Fruit fly (Drosophila melanogaster): ENCODE data around the gene CG4461.

CG4461 gene

dm6 chr3L:9381602-9382001, 6.4 kb downstream of the CG4461 start, which contains the start of gene Hsp23 (continued):
- TF ChIP-seq ey (GFP tag; optimal IDR thresholded peaks at IDR 0.05), result no peak
- no peak for TF ChIP-seq usp (GFP tag; optimal IDR thresholded peaks at IDR 0.05)
- TF ChIP-seq Hr78 (GFP tag; optimal IDR thresholded peaks at IDR 0.05), result no peak
- no peak for TF ChIP-seq Dfd (GFP tag; optimal IDR thresholded peaks at IDR 0.05)
- peak; percentile 60 for TF ChIP-seq br (GFP tag; optimal IDR thresholded peaks at IDR 0.05)
- no peak for TF ChIP-seq sv (GFP tag; optimal IDR thresholded peaks at IDR 0.05)
- no peak for TF ChIP-seq tai (GFP tag; optimal IDR thresholded peaks at IDR 0.05)
- TF ChIP-seq Rel (GFP tag; optimal IDR thresholded peaks at IDR 0.05), result no peak
- TF ChIP-seq Rel (tag; optimal IDR thresholded peaks at IDR 0.05), result peak; percentile 47

- TF ChIP-seq usp (GFP tag; optimal IDR thresholded peaks at IDR 0.05) (no peak), brk (GFP tag; optimal IDR thresholded peaks at IDR 0.05) (peak; percentile 98), CrebA (GFP tag; optimal IDR thresholded peaks at IDR 0.05; ENCODE audit: borderline replicate concordance) (no peak), Hr78 (GFP tag; optimal IDR thresholded peaks at IDR 0.05) (no peak), sage (GFP tag; optimal IDR thresholded peaks at IDR 0.05) (peak; percentile 99), Dfd (GFP tag; optimal IDR thresholded peaks at IDR 0.05) (no peak), GATAd (GFP tag; optimal IDR thresholded peaks at IDR 0.05) (peak; percentile 96), dmrt93B (GFP tag; optimal IDR thresholded peaks at IDR 0.05) (peak; percentile 100), Dif (GFP tag; optimal IDR thresholded peaks at IDR 0.05; ENCODE audit: partially characterized antibody) (no peak), lola (GFP tag; optimal IDR thresholded peaks at IDR 0.05) (no peak), pan (optimal IDR thresholded peaks at IDR 0.05) (no peak), Mio (GFP tag; optimal IDR thresholded peaks at IDR 0.05) (peak; percentile 93), Abd-B (GFP tag; optimal IDR thresholded peaks at IDR 0.05) (no peak), rgr (GFP tag; optimal IDR thresholded peaks at IDR 0.05) (peak; percentile 100), Rel (GFP tag; optimal IDR thresholded peaks at IDR 0.05) (peak; percentile 99), Rel (tag; optimal IDR thresholded peaks at IDR 0.05) (peak; percentile 94), HLH106 (tag; optimal IDR thresholded peaks at IDR 0.05) (peak; percentile 100), woc (GFP tag; optimal IDR thresholded peaks at IDR 0.05) (peak; percentile 100), psq (GFP tag; optimal IDR thresholded peaks at IDR 0.05) (peak; percentile 100), CG32264 (GFP tag; optimal IDR thresholded peaks at IDR 0.05) (peak; percentile 99), br (GFP tag; optimal IDR thresholded peaks at IDR 0.05) (peak; percentile 100), h (GFP tag; optimal IDR thresholded peaks at IDR 0.05) (peak; percentile 100), Hnf4 (GFP tag; optimal IDR thresholded peaks at IDR 0.05) (peak; percentile 99), fru (GFP tag; optimal IDR thresholded peaks at IDR 0.05) (peak; percentile 100), CG9705 (GFP tag; optimal IDR thresholded peaks at IDR 0.05) (peak; percentile 98), Sp1 (GFP tag; optimal IDR thresholded peaks at IDR 0.05) (peak; percentile 100), Vsx2 (GFP tag; optimal IDR thresholded peaks at IDR 0.05; ENCODE audit: partially characterized antibody) (no peak), dsf (GFP tag; optimal IDR thresholded peaks at IDR 0.05; ENCODE audit: borderline replicate concordance) (peak; percentile 96), ey (GFP tag; optimal IDR thresholded peaks at IDR 0.05) (peak; percentile 99), Jra (GFP tag; optimal IDR thresholded peaks at IDR 0.05) (peak; percentile 98), jim (GFP tag; optimal IDR thresholded peaks at IDR 0.05) (peak; percentile 78), foxo (GFP tag; optimal IDR thresholded peaks at IDR 0.05) (peak; percentile 97 to 100), N (GFP tag; optimal IDR thresholded peaks at IDR 0.05) (no peak), Myc (optimal IDR thresholded peaks at IDR 0.05) (no peak), dl (GFP tag; optimal IDR thresholded peaks at IDR 0.05; ENCODE audit: insufficient read depth in 1 of 2, partially characterized antibody in 2 of 2) (no peak), Hr83 (GFP tag; optimal IDR thresholded peaks at IDR 0.05; ENCODE audit: poor library complexity, severe bottlenecking) (peak; percentile 99), OdsH (GFP tag; optimal IDR thresholded peaks at IDR 0.05) (peak; percentile 100), tai (GFP tag; optimal IDR thresholded peaks at IDR 0.05) (peak; percentile 96), sv (GFP tag; optimal IDR thresholded peaks at IDR 0.05) (peak; percentile 96)
These were observed 8.3 kb downstream of the CG4461 start, which contains the start of gene Hsp27 for dm6 chr3L:9383345-9384075. Hsp27 (plus strand) TSS chr3L:9384063.

Data from whole organism, wandering third instar larva.